Worm (Caenorhabditis elegans) whole organism, young adult: ENCODE results near the gene T04C12.11.

Source experiments
- B0261.1 ChIP-seq: sonication (generic microtip); optimal IDR thresholded peaks from 2 replicates; lab custom pipeline; 2016; ENCODE audit warnings: mild to moderate bottlenecking, missing genetic modification characterization, moderate library complexity, missing compliant biosample characterization
- C06A6.2 ChIP-seq: fragments of 200-800 bp; sonication (Bioruptor generic); conservative IDR thresholded peaks from 2 replicates; pipeline ENCODE4 v1.3.6; 2022; ENCODE audit warnings: missing genetic modification characterization, missing compliant biosample characterization
- F37B4.10 ChIP-seq: fragments of 200-800 bp; sonication (Bioruptor generic); IDR thresholded peaks from 2 replicates; pipeline ENCODE4 v1.3.6; 2022; ENCODE audit warnings: missing genetic modification characterization, missing compliant biosample characterization
- F39B2.1 ChIP-seq: fragments of 200-800 bp; sonication (Bioruptor generic); IDR thresholded peaks from 2 replicates; pipeline ENCODE4 v1.3.6; 2022; ENCODE audit warnings: missing genetic modification reagents, missing genetic modification characterization, missing compliant biosample characterization
- F49E8.2 ChIP-seq: sonication (generic microtip); optimal IDR thresholded peaks from 3 replicates; lab custom pipeline; 2017; ENCODE audit warnings: missing genetic modification characterization, mild to moderate bottlenecking, missing compliant biosample characterization, antibody characterized with exemption, moderate library complexity; ENCODE audit not compliant: insufficient read depth
- K11D2.4 ChIP-seq: fragments of 200-800 bp; sonication (Bioruptor generic); IDR thresholded peaks from 2 replicates; pipeline ENCODE4 v1.3.6; 2022; ENCODE audit warnings: missing genetic modification reagents, missing genetic modification characterization, missing compliant biosample characterization
- T07F8.4 ChIP-seq: sonication (generic microtip); optimal IDR thresholded peaks from 2 replicates; lab custom pipeline; 2016; ENCODE audit warnings: mild to moderate bottlenecking, missing genetic modification characterization, moderate library complexity, missing compliant biosample characterization
- ZK185.1 ChIP-seq: sonication (generic microtip); optimal IDR thresholded peaks from 2 replicates; lab custom pipeline; 2016; ENCODE audit warnings: mild to moderate bottlenecking, missing genetic modification characterization, missing compliant biosample characterization; ENCODE audit not compliant: poor library complexity, severe bottlenecking
- aptf-3 ChIP-seq: fragments of 200-800 bp; sonication (Bioruptor generic); IDR thresholded peaks from 2 replicates; pipeline ENCODE4 v1.3.6; 2022; ENCODE audit warnings: missing genetic modification characterization, missing compliant biosample characterization
- atf-7 ChIP-seq: sonication (generic microtip); optimal IDR thresholded peaks from 2 replicates; lab custom pipeline; 2017; ENCODE audit warnings: mild to moderate bottlenecking, missing genetic modification characterization, missing compliant biosample characterization
- ccch-3 ChIP-seq: fragments of 200-800 bp; sonication (Bioruptor generic); optimal IDR thresholded peaks from 2 replicates; lab custom pipeline; 2018; ENCODE audit warnings: mild to moderate bottlenecking, missing genetic modification characterization, missing compliant biosample characterization
- ceh-40 ChIP-seq: fragments of 200-800 bp; sonication (Bioruptor generic); IDR thresholded peaks from 2 replicates; pipeline ENCODE4 v1.3.6; 2022; ENCODE audit warnings: missing genetic modification characterization, missing compliant biosample characterization
- ceh-79 ChIP-seq: sonication (generic microtip); optimal IDR thresholded peaks from 2 replicates; lab custom pipeline; 2017; ENCODE audit warnings: mild to moderate bottlenecking, missing genetic modification characterization, missing compliant biosample characterization
- die-1 ChIP-seq: sonication (generic microtip); optimal IDR thresholded peaks from 2 replicates; lab custom pipeline; 2016; ENCODE audit warnings: missing genotype, mild to moderate bottlenecking, missing genetic modification characterization, missing compliant biosample characterization
- dox-1 ChIP-seq: fragments of 200-800 bp; sonication (Bioruptor generic); IDR thresholded peaks from 2 replicates; pipeline ENCODE4 v1.3.6; 2022; ENCODE audit warnings: missing genetic modification reagents, missing genetic modification characterization, missing compliant biosample characterization
- efl-1 ChIP-seq: fragments of 150-350 bp; optimal IDR thresholded peaks from 2 replicates; lab custom pipeline; 2014; ENCODE audit warnings: missing biosample characterization, missing genetic modification reagents, missing genetic modification characterization
- egl-44 ChIP-seq: fragments of 200-800 bp; sonication (Bioruptor generic); IDR thresholded peaks from 2 replicates; pipeline ENCODE4 v1.3.6; 2022; ENCODE audit warnings: missing genetic modification reagents, missing genetic modification characterization, missing compliant biosample characterization
- fkh-3 ChIP-seq: sonication (generic microtip); optimal IDR thresholded peaks from 2 replicates; lab custom pipeline; 2016; ENCODE audit warnings: mild to moderate bottlenecking, missing genetic modification characterization, missing compliant biosample characterization
- gei-17 ChIP-seq: fragments of 200-800 bp; sonication (Bioruptor generic); optimal IDR thresholded peaks from 2 replicates; lab custom pipeline; 2018; ENCODE audit warnings: mild to moderate bottlenecking, missing genetic modification characterization, missing compliant biosample characterization
- hmg-20 ChIP-seq: fragments of 200-800 bp; sonication (Bioruptor generic); IDR thresholded peaks from 2 replicates; pipeline ENCODE4 v1.3.6; 2022; ENCODE audit warnings: missing genetic modification reagents, missing genetic modification characterization, missing compliant biosample characterization
- hsf-1 ChIP-seq: fragments of 200-800 bp; sonication (Bioruptor generic); IDR thresholded peaks from 2 replicates; pipeline ENCODE4 v1.3.6; 2022; ENCODE audit warnings: missing genetic modification reagents, missing genetic modification characterization, missing compliant biosample characterization
- lin-40 ChIP-seq: sonication (generic microtip); optimal IDR thresholded peaks from 2 replicates; lab custom pipeline; 2016; ENCODE audit warnings: missing genetic modification characterization, mild to moderate bottlenecking, missing compliant biosample characterization, missing genotype, missing genetic modification reagents
- lsl-1 ChIP-seq: fragments of 200-800 bp; sonication (Bioruptor generic); optimal IDR thresholded peaks from 2 replicates; lab custom pipeline; 2018; ENCODE audit warnings: mild to moderate bottlenecking, missing genetic modification characterization, moderate library complexity, missing compliant biosample characterization
- lsy-27 ChIP-seq: sonication (generic microtip); optimal IDR thresholded peaks from 2 replicates; lab custom pipeline; 2017; ENCODE audit warnings: missing genetic modification characterization, mild to moderate bottlenecking, missing compliant biosample characterization, antibody characterized with exemption, missing genotype, borderline replicate concordance; ENCODE audit not compliant: insufficient read depth
- madf-8 ChIP-seq: fragments of 200-800 bp; sonication (Bioruptor generic); conservative IDR thresholded peaks from 2 replicates; pipeline ENCODE4 v1.3.6; 2022; ENCODE audit warnings: missing genetic modification reagents, missing genetic modification characterization, missing compliant biosample characterization
- mcd-1 ChIP-seq: fragments of 200-800 bp; sonication (Bioruptor generic); IDR thresholded peaks from 2 replicates; pipeline ENCODE4 v1.3.6; 2022; ENCODE audit warnings: missing genetic modification reagents, missing genetic modification characterization, missing compliant biosample characterization
- mxl-1 ChIP-seq: sonication (generic microtip); optimal IDR thresholded peaks from 2 replicates; lab custom pipeline; 2016; ENCODE audit warnings: missing genetic modification characterization, missing compliant biosample characterization
- nfya-2 ChIP-seq: fragments of 200-800 bp; sonication (Bioruptor generic); IDR thresholded peaks from 2 replicates; pipeline ENCODE4 v1.3.6; 2022; ENCODE audit warnings: missing genetic modification reagents, missing genetic modification characterization, missing compliant biosample characterization
- nhr-80 ChIP-seq: sonication (generic microtip); optimal IDR thresholded peaks from 2 replicates; lab custom pipeline; 2016; ENCODE audit warnings: missing genetic modification characterization, missing compliant biosample characterization
- pbrm-1 ChIP-seq: fragments of 200-800 bp; sonication (Bioruptor generic); IDR thresholded peaks from 2 replicates; pipeline ENCODE4 v1.3.6; 2022; ENCODE audit warnings: missing genetic modification reagents, missing genetic modification characterization, missing compliant biosample characterization
- pha-4 ChIP-seq: fragments of 150-350 bp; sonication (generic microtip); optimal IDR thresholded peaks from 2 replicates; lab custom pipeline; 2014; ENCODE audit warnings: missing biosample characterization, missing genetic modification reagents, missing genetic modification characterization
- rec-8 ChIP-seq, 2 experiments: sonication (generic microtip); optimal IDR thresholded peaks; 2 replicates each; lab custom pipeline; 2016; ENCODE audit warnings: mild to moderate bottlenecking in 2 of 2, missing genetic modification characterization in 2 of 2, missing genetic modification reagents in 2 of 2, missing genotype in 2 of 2, missing biosample characterization in 1 of 2, missing compliant biosample characterization in 1 of 2, moderate library complexity in 1 of 2
- sdz-38 ChIP-seq: sonication (generic microtip); optimal IDR thresholded peaks from 2 replicates; lab custom pipeline; 2016; ENCODE audit warnings: missing genotype, missing genetic modification characterization, missing compliant biosample characterization
- snpc-3.4 ChIP-seq: sonication (generic microtip); optimal IDR thresholded peaks from 2 replicates; lab custom pipeline; 2017; ENCODE audit warnings: missing genetic modification characterization, mild to moderate bottlenecking, missing compliant biosample characterization, antibody characterized with exemption, moderate library complexity, missing genotype, missing genetic modification reagents
- snpc-4 ChIP-seq, 5 experiments: fragments of 150-350 bp in 1 of 5; sonication (generic microtip) in 4 of 5; optimal IDR thresholded peaks; 2 replicates each; lab custom pipeline; 2014 to 2018; ENCODE audit warnings: missing genetic modification characterization in 5 of 5, missing biosample characterization in 3 of 5, antibody characterized with exemption in 2 of 5, mild to moderate bottlenecking in 2 of 5, missing compliant biosample characterization in 2 of 5, missing genotype in 2 of 5, moderate library complexity in 2 of 5, missing genetic modification reagents in 1 of 5
- somi-1 ChIP-seq: fragments of 200-800 bp; sonication (Bioruptor generic); optimal IDR thresholded peaks from 2 replicates; lab custom pipeline; 2018; ENCODE audit warnings: mild to moderate bottlenecking, missing genetic modification characterization, missing compliant biosample characterization
- tbx-9 ChIP-seq: sonication (generic microtip); optimal IDR thresholded peaks from 2 replicates; lab custom pipeline; 2016; ENCODE audit warnings: borderline replicate concordance, missing genetic modification characterization, inconsistent platforms, missing compliant biosample characterization
- unc-62 ChIP-seq: fragments of 150-350 bp; optimal IDR thresholded peaks from 2 replicates; lab custom pipeline; 2014; ENCODE audit warnings: missing biosample characterization, missing genetic modification reagents, missing genetic modification characterization
- ztf-26 ChIP-seq: sonication (generic microtip); optimal IDR thresholded peaks from 2 replicates; lab custom pipeline; 2017; ENCODE audit warnings: missing genetic modification characterization, missing compliant biosample characterization
- ztf-28 ChIP-seq: fragments of 200-800 bp; sonication (Bioruptor generic); IDR thresholded peaks from 2 replicates; pipeline ENCODE4 v1.3.6; 2022; ENCODE audit warnings: missing genetic modification reagents, missing genetic modification characterization, missing compliant biosample characterization

T04C12.11 gene

DNA sequence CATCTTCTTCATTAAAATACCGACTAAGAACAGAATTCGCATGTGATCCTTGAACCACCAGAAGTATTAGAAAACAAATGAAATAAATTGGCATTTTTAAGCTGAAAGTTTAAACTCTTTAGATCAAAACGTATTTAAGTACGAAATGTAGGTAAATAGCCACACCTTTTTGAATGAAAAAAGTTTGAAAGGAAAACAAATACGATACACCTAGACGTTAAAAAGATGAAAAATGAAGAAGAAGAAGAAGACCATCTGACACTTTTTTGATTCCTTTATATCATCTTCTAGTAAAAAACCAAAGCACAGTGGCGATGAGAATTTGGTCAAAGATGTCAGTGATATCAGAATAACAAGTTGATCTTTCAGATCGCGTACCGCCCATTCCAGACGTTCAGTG lies 35.8 kb upstream of the T04C12.11 start, which contains the start of gene Y42A5A.3:
Y42A5A.3 (minus strand) TSS at position 101 of the 400 bp plus-strand sequence.
- TF ChIP-seq hmg-20 (GFP tag; lab: Robert Waterston, UW) (no peak), rec-8 (tag; optimal IDR thresholded peaks at IDR 0.05; lab: Kevin White, UChicago) (no peak), tbx-9 (no peak)

DNA sequence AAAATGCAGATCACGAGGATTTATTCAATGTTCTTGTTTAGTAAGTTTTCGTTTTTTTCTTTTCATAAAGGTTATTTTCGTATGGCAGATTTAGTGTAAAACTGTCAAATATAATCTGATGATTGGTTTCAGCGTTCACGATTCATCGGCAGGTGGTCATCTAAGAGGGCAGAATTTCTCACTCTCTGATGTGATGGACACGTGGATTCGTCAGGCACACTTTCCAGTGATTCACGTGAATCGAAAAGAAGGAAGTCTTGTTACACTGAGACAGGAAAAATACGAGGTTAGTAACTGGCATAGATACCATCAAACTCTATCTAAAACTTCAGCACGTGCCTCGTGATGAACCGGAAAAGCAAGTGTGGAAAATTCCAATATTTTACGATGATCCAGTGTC lies 34.6 kb upstream of the T04C12.11 start:
- TF ChIP-seq fkh-3 (tag; lab: Kevin White, UChicago), result no peak
- TF ChIP-seq madf-8 (GFP tag; lab: Robert Waterston, UW), result no peak
- TF ChIP-seq pbrm-1, result no peak
- TF ChIP-seq lin-40, result peak; percentile 51
- peak; percentile 43 for TF ChIP-seq somi-1 (GFP tag; lab: Kevin White, UChicago)
- TF ChIP-seq ztf-26, result peak; percentile 78

DNA sequence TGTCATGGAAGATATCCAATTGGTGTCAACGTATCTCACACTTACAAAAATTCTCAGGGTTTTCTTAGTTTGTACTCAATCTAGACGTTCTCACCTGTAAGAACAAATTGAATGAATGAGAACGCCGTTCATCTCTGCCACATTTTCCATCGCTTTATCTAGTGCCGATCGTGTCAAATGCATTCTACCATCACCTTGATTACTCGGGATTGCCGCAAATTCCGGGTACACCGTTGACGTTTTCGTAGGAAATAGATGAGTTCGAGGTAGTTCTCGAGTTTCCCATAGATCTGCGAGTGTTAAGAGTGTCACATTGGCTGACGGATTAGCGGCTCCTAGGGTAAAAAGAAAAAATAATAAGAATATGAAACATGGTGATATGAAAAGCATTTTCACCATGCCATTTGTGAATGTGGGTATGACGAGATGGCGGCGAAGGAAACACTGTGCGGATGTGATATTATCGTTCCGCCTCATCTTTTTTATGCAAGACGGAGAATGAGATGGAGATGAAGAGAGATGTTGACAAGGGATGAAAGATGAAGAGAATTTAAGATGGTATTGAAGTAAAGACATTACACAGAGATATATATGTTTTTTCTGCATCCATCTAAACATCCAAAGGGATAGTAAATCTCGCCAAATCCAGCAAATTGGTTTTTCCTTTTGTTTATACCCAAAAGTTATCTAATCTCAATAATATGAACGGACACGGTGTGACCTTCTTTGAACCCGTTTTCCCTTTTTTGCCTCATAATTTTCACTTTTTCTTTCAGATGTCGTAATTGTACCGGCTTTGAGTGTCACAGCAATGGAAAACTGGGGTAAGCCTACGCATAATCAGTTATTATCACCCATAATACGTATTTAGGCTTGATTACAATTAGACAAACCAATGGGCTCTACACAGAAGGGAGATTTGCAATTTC lies 33.3 kb upstream of the T04C12.11 start, which contains the start of gene lact-8:
lact-8 (minus strand) TSS at position 445 of the 929 bp plus-strand sequence.
- TF ChIP-seq die-1, result no peak
- no peak for TF ChIP-seq efl-1
- no peak for TF ChIP-seq C06A6.2
- TF ChIP-seq K11D2.4 (GFP tag; lab: Robert Waterston, UW), result no peak
- no peak for TF ChIP-seq ZK185.1 (tag; lab: Kevin White, UChicago)
- TF ChIP-seq gei-17 (GFP tag; lab: Kevin White, UChicago), result no peak
- TF ChIP-seq egl-44 (GFP tag; lab: Robert Waterston, UW), result no peak
- TF ChIP-seq ztf-28 (GFP tag; lab: Robert Waterston, UW), result no peak
- TF ChIP-seq F37B4.10, result no peak
- no peak for TF ChIP-seq unc-62 (GFP tag; lab: Kevin White, UChicago)
- TF ChIP-seq dox-1 (GFP tag; lab: Robert Waterston, UW), result no peak
- TF ChIP-seq hmg-20 (GFP tag; lab: Robert Waterston, UW), result no peak
- no peak for TF ChIP-seq lsl-1
- no peak for TF ChIP-seq nhr-80 (tag; lab: Kevin White, UChicago)
- no peak for TF ChIP-seq ceh-79 (tag; lab: Kevin White, UChicago)
- TF ChIP-seq lsy-27 (tag; lab: Kevin White, UChicago), result no peak
- TF ChIP-seq hsf-1 (GFP tag; lab: Robert Waterston, UW), result no peak
- no peak for TF ChIP-seq ceh-40 (GFP tag; lab: Robert Waterston, UW)
- TF ChIP-seq pha-4 (tag; lab: Kevin White, UChicago), result no peak

DNA sequence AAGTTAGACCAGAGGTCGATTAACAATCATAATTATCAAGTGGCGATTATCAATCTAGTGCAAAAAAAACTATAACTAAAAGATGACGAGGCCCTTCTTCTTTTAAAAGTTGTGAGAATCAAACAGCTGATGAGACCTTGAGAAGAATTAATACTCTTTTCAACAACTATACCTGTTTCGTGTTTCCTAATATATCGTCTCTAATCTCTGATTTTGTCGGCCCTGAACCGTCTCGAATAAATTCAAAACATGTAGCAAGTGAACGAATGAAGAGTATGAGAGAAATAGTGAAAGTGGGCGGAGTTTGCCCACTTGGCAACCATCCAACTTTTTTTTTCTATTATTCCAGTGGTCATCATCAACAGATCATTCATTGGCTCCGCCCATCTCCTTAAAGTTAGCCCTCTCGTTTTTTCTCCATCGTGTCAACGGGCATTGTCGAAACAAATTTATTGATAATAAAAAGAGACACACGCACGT lies 27.5 kb upstream of the T04C12.11 start, which contains the start of gene Y42A5A.1:
Y42A5A.1 (plus strand) TSS at position 430 of the 480 bp plus-strand sequence.
- peak; percentile 13 for TF ChIP-seq die-1
- no peak for TF ChIP-seq atf-7 (tag; lab: Kevin White, UChicago)

DNA sequence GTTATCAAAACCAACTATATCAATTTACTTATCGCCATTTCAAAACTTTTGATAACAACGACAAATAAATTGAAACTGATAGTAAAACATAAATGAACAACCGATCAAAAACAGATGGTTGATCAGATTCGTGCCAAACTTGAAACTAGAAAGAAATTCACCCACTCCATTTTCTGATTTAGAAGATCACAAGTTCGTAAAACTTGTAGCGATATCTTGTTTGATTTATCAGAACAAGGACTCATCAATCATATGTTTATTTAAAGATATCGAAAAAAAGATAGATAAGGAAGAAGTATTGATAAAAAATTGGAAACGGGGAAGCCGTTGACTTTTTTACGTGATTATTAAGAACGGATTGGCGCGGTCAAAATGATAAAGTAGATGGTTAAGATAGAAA lies 27.0 kb upstream of the T04C12.11 start:
- no peak for TF ChIP-seq F39B2.1 (GFP tag; lab: Robert Waterston, UW)
- no peak for TF ChIP-seq ccch-3
- no peak for TF ChIP-seq F49E8.2 (tag; lab: Kevin White, UChicago)
- no peak for TF ChIP-seq snpc-3.4 (tag; lab: Kevin White, UChicago)
- TF ChIP-seq snpc-4 (GFP tag; optimal IDR thresholded peaks at IDR 0.05; lab: Kevin White, UChicago), result no peak
- TF ChIP-seq snpc-4 (tag; optimal IDR thresholded peaks at IDR 0.05; lab: Kevin White, UChicago), result no peak
- TF ChIP-seq mxl-1 (tag; lab: Kevin White, UChicago), result no peak
- no peak for TF ChIP-seq sdz-38 (tag; lab: Kevin White, UChicago)
- no peak for TF ChIP-seq mcd-1 (GFP tag; lab: Robert Waterston, UW)
- TF ChIP-seq lin-40, result peak; percentile 40
- TF ChIP-seq B0261.1 (tag; lab: Kevin White, UChicago), result no peak
- TF ChIP-seq nhr-80 (tag; lab: Kevin White, UChicago), result peak; percentile 6
- TF ChIP-seq T07F8.4 (tag; lab: Kevin White, UChicago), result no peak
- no peak for TF ChIP-seq somi-1 (GFP tag; lab: Kevin White, UChicago)
- no peak for TF ChIP-seq aptf-3 (GFP tag; lab: Robert Waterston, UW)
- TF ChIP-seq nfya-2 (GFP tag; lab: Robert Waterston, UW), result no peak
